Worm (Caenorhabditis elegans) whole organism, late embryonic: ENCODE results near the gene C48B4.6.

Experiments used
- C38D4.7 ChIP-seq: fragments of 200-800 bp; sonication (Bioruptor generic); optimal IDR thresholded peaks from 2 replicates; lab custom pipeline; 2018; ENCODE audit warnings: mild to moderate bottlenecking, missing genetic modification characterization, moderate library complexity, missing compliant biosample characterization
- K02D7.2 ChIP-seq: sonication (generic microtip); optimal IDR thresholded peaks from 2 replicates; lab custom pipeline; 2017; ENCODE audit warnings: mild to moderate bottlenecking, missing genetic modification characterization, missing compliant biosample characterization
- K09A11.1 ChIP-seq: sonication (generic microtip); optimal IDR thresholded peaks from 2 replicates; lab custom pipeline; 2017; ENCODE audit warnings: antibody characterized with exemption, mild to moderate bottlenecking, missing genetic modification characterization, missing compliant biosample characterization; ENCODE audit not compliant: insufficient read depth
- T23F11.4 ChIP-seq: fragments of 200-800 bp; sonication (Bioruptor generic); optimal IDR thresholded peaks from 2 replicates; lab custom pipeline; 2018; ENCODE audit warnings: mild to moderate bottlenecking, missing genetic modification characterization, missing compliant biosample characterization
- ahr-1 ChIP-seq: sonication (generic microtip); optimal IDR thresholded peaks from 2 replicates; lab custom pipeline; 2016; ENCODE audit warnings: missing genetic modification characterization, missing compliant biosample characterization
- ceh-18 ChIP-seq: sonication (generic microtip); optimal IDR thresholded peaks from 2 replicates; lab custom pipeline; 2016; ENCODE audit warnings: missing genetic modification characterization, missing compliant biosample characterization
- ceh-31 ChIP-seq: sonication (generic microtip); optimal IDR thresholded peaks from 2 replicates; lab custom pipeline; 2016; ENCODE audit warnings: missing genetic modification characterization, missing compliant biosample characterization
- ceh-45 ChIP-seq: fragments of 200-800 bp; sonication (Bioruptor generic); IDR thresholded peaks from 2 replicates; pipeline ENCODE4 v1.3.6; 2022; ENCODE audit warnings: missing genetic modification reagents, missing genetic modification characterization, missing compliant biosample characterization
- ceh-6 ChIP-seq: fragments of 200-800 bp; sonication (Bioruptor generic); optimal IDR thresholded peaks from 2 replicates; lab custom pipeline; 2018; ENCODE audit warnings: mild to moderate bottlenecking, missing genetic modification characterization, missing compliant biosample characterization
- ceh-9 ChIP-seq: sonication (generic microtip); optimal IDR thresholded peaks from 2 replicates; lab custom pipeline; 2016; ENCODE audit warnings: mild to moderate bottlenecking, missing genetic modification characterization, inconsistent platforms, missing compliant biosample characterization
- dve-1 ChIP-seq: sonication (generic microtip); optimal IDR thresholded peaks from 2 replicates; lab custom pipeline; 2017; ENCODE audit warnings: antibody characterized with exemption, mild to moderate bottlenecking, missing genetic modification characterization, missing compliant biosample characterization
- elt-2 ChIP-seq: sonication (generic microtip); optimal IDR thresholded peaks from 2 replicates; lab custom pipeline; 2016; ENCODE audit warnings: missing genetic modification reagents, missing genetic modification characterization, missing compliant biosample characterization
- ets-4 ChIP-seq: sonication (generic microtip); optimal IDR thresholded peaks from 2 replicates; lab custom pipeline; 2016; ENCODE audit warnings: missing genetic modification characterization, missing compliant biosample characterization
- eyg-1 ChIP-seq: sonication (generic microtip); optimal IDR thresholded peaks from 2 replicates; lab custom pipeline; 2016; ENCODE audit warnings: missing genotype, missing genetic modification characterization, missing compliant biosample characterization
- fkh-10 ChIP-seq: fragments of 150-350 bp; optimal IDR thresholded peaks from 2 replicates; lab custom pipeline; 2014; ENCODE audit warnings: missing biosample characterization, missing genetic modification reagents, missing genetic modification characterization
- hlh-15 ChIP-seq: sonication (generic microtip); optimal IDR thresholded peaks from 2 replicates; lab custom pipeline; 2016; ENCODE audit warnings: missing genetic modification characterization, missing compliant biosample characterization
- hlh-30 ChIP-seq: sonication (generic microtip); optimal IDR thresholded peaks from 2 replicates; lab custom pipeline; 2017; ENCODE audit warnings: antibody characterized with exemption, missing genetic modification characterization, missing compliant biosample characterization; ENCODE audit not compliant: insufficient read depth
- hlh-6 ChIP-seq: sonication (generic microtip); optimal IDR thresholded peaks from 2 replicates; lab custom pipeline; 2016; ENCODE audit warnings: missing genotype, missing genetic modification characterization, missing compliant biosample characterization
- hlh-8 ChIP-seq: sonication (generic microtip); optimal IDR thresholded peaks from 2 replicates; lab custom pipeline; 2016; ENCODE audit warnings: missing genotype, missing genetic modification characterization, missing compliant biosample characterization
- lim-6 ChIP-seq: sonication (generic microtip); optimal IDR thresholded peaks from 2 replicates; lab custom pipeline; 2016; ENCODE audit warnings: missing genetic modification characterization, missing compliant biosample characterization
- nfya-1 ChIP-seq: sonication (generic microtip); optimal IDR thresholded peaks from 2 replicates; lab custom pipeline; 2017; ENCODE audit warnings: missing genetic modification characterization, mild to moderate bottlenecking, missing compliant biosample characterization, antibody characterized with exemption, moderate library complexity
- nhr-11 ChIP-seq: fragments of 150-350 bp; optimal IDR thresholded peaks from 2 replicates; lab custom pipeline; 2014; ENCODE audit warnings: missing biosample characterization, missing genetic modification characterization
- pag-3 ChIP-seq: sonication (generic microtip); optimal IDR thresholded peaks from 2 replicates; lab custom pipeline; 2016; ENCODE audit warnings: missing compliant biosample characterization, missing genetic modification characterization, borderline replicate concordance
- pat-9 ChIP-seq: fragments of 200-800 bp; sonication (Bioruptor generic); optimal IDR thresholded peaks from 2 replicates; lab custom pipeline; 2018; ENCODE audit warnings: mild to moderate bottlenecking, missing genetic modification characterization, moderate library complexity, missing compliant biosample characterization
- pha-4 ChIP-seq: fragments of 150-350 bp; optimal IDR thresholded peaks from 2 replicates; lab custom pipeline; 2018; ENCODE audit warnings: missing biosample characterization, missing genetic modification reagents, missing genetic modification characterization
- rnt-1 ChIP-seq: sonication (generic microtip); optimal IDR thresholded peaks from 2 replicates; lab custom pipeline; 2016; ENCODE audit warnings: missing genetic modification characterization, missing compliant biosample characterization
- sox-2 ChIP-seq: fragments of 200-800 bp; sonication (Bioruptor generic); IDR thresholded peaks from 2 replicates; pipeline ENCODE4 v1.3.6; 2022; ENCODE audit warnings: missing genetic modification reagents, missing genetic modification characterization, missing compliant biosample characterization
- sox-4 ChIP-seq: sonication (generic microtip); optimal IDR thresholded peaks from 2 replicates; lab custom pipeline; 2017; ENCODE audit warnings: mild to moderate bottlenecking, missing genetic modification characterization, inconsistent platforms, missing compliant biosample characterization
- syd-9 ChIP-seq: sonication (generic microtip); optimal IDR thresholded peaks from 2 replicates; lab custom pipeline; 2016; ENCODE audit warnings: mild to moderate bottlenecking, missing genetic modification characterization, moderate library complexity, missing compliant biosample characterization
- tbx-7 ChIP-seq: sonication (generic microtip); optimal IDR thresholded peaks from 2 replicates; lab custom pipeline; 2016; ENCODE audit warnings: missing genotype, missing genetic modification characterization, missing compliant biosample characterization
- unc-3 ChIP-seq, 2 experiments: fragments of 200-800 bp in 1 of 2; sonication (Bioruptor generic) in 1 of 2; sonication (generic microtip) in 1 of 2; conservative IDR thresholded peaks in 1 of 2; optimal IDR thresholded peaks in 1 of 2; 2 replicates each; pipeline versions ENCODE4 v1.3.6 to Lab custom; 2016 to 2022; ENCODE audit warnings: missing compliant biosample characterization in 2 of 2, missing genetic modification characterization in 2 of 2, missing genetic modification reagents in 1 of 2
- unc-42 ChIP-seq: sonication (generic microtip); optimal IDR thresholded peaks from 2 replicates; lab custom pipeline; 2016; ENCODE audit warnings: missing genotype, missing genetic modification characterization, missing compliant biosample characterization
- unc-86 ChIP-seq: sonication (generic microtip); optimal IDR thresholded peaks from 2 replicates; lab custom pipeline; 2016; ENCODE audit warnings: missing genetic modification characterization, missing compliant biosample characterization

The C48B4.6 gene

ce11 chrIII:9558463-9558862 is at the start of gene C48B4.6:
TSS of gene C48B4.6 (minus strand) at chrIII:9558563.
- TF ChIP-seq unc-3 (GFP tag; conservative IDR thresholded peaks at IDR 0.05; lab: Robert Waterston, UW): no peak
- TF ChIP-seq unc-3 (tag; optimal IDR thresholded peaks at IDR 0.05; lab: Kevin White, UChicago): no peak
- no peak for TF ChIP-seq ets-4 (tag; lab: Kevin White, UChicago)
- TF ChIP-seq hlh-15 (tag; lab: Kevin White, UChicago): no peak
- TF ChIP-seq pha-4 (tag; lab: Kevin White, UChicago): no peak
- TF ChIP-seq lim-6 (tag; lab: Kevin White, UChicago): no peak
- TF ChIP-seq ahr-1: no peak
- no peak for TF ChIP-seq C38D4.7 (GFP tag; lab: Kevin White, UChicago)
- no peak for TF ChIP-seq T23F11.4 (GFP tag; lab: Kevin White, UChicago)
- no peak for TF ChIP-seq ceh-6 (GFP tag; lab: Kevin White, UChicago)
- TF ChIP-seq hlh-30 (tag; lab: Kevin White, UChicago): no peak
- no peak for TF ChIP-seq nhr-11 (tag; lab: Kevin White, UChicago)

DNA sequence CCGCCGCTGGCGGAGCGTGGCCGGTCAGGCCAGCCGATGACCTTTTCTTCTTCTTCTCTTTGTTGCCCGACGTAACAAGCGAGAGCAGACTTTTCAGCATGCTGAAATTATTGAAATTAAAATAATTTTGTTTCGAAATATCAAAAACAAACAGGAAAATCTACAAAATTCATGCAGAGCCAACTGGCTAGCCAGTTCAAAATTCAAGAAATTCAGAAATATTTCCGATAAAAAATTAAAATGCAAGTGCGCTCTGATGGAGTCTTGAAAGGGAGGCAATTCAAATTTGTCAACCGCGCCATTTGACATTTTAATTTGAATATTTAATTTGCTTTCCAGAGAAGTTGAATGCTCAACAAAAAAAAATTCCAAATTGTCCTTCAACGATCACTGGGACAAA is 42.3 kb upstream of the C48B4.6 start, which contains the start of gene F58A4.2:
Gene F58A4.2, minus strand, starts transcription at position 101 of the 400 bp plus-strand sequence.
- TF ChIP-seq unc-42 (tag; lab: Kevin White, UChicago) (no peak), K02D7.2 (tag; lab: Kevin White, UChicago) (no peak), ceh-6 (GFP tag; lab: Kevin White, UChicago) (no peak), sox-4 (tag; lab: Kevin White, UChicago) (no peak), hlh-8 (no peak), dve-1 (tag; lab: Kevin White, UChicago) (no peak), C38D4.7 (GFP tag; lab: Kevin White, UChicago) (no peak)

DNA sequence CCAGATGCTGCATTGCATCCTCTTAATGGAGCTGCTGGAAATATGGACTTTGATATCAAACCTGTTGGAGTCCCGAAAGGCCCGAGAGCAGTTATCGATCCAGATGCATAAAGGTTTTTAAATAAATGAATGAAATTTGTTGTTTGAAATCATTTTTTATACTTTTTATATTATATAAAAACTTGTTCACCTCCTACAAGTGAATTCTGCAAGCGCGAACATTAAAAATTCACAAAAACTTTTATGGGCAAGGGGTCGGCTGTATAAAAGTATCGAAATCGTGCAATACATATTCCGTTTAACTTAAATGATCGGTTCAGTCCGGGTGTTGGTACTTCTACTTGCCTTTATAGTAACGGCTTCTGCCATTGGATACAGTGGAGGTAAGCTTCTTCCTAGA is 39.8 kb upstream of the C48B4.6 start, which contains the start of gene F58A4.1:
Gene F58A4.1, plus strand, starts transcription at position 301 of the 400 bp plus-strand sequence.
- no peak for TF ChIP-seq nfya-1 (tag; lab: Kevin White, UChicago)
- no peak for TF ChIP-seq unc-86 (tag; lab: Kevin White, UChicago)
- no peak for TF ChIP-seq pag-3 (tag; lab: Kevin White, UChicago)
- TF ChIP-seq pat-9: no peak
- TF ChIP-seq fkh-10 (GFP tag; lab: Kevin White, UChicago): no peak
- TF ChIP-seq ceh-18 (tag; lab: Kevin White, UChicago): no peak
- TF ChIP-seq C38D4.7 (GFP tag; lab: Kevin White, UChicago): no peak
- TF ChIP-seq tbx-7 (tag; lab: Kevin White, UChicago): no peak
- TF ChIP-seq sox-2 (GFP tag; lab: Robert Waterston, UW): no peak
- no peak for TF ChIP-seq K09A11.1 (tag; lab: Kevin White, UChicago)
- TF ChIP-seq ceh-45 (GFP tag; lab: Robert Waterston, UW): no peak
- TF ChIP-seq hlh-6: no peak
- TF ChIP-seq ceh-9 (tag; lab: Kevin White, UChicago): no peak
- TF ChIP-seq pha-4 (tag; lab: Kevin White, UChicago): no peak
- no peak for TF ChIP-seq rnt-1 (tag; lab: Kevin White, UChicago)
- TF ChIP-seq syd-9 (tag; lab: Kevin White, UChicago): no peak
- TF ChIP-seq eyg-1 (tag; lab: Kevin White, UChicago): no peak

- no peak for TF ChIP-seq ceh-31 (tag; lab: Kevin White, UChicago)
- TF ChIP-seq elt-2 (tag; lab: Kevin White, UChicago): no peak
- TF ChIP-seq, all 69 proteins: peak for 0
Measured at ce11 chrIII:9597044-9597443, 38.7 kb upstream of the C48B4.6 start, which contains the start of gene C48B4.12. TSS of gene C48B4.12 (plus strand) at chrIII:9597344.
